Worm (Caenorhabditis elegans): Measurements from ENCODE around the gene W03F9.9.

The W03F9.9 gene

DNA sequence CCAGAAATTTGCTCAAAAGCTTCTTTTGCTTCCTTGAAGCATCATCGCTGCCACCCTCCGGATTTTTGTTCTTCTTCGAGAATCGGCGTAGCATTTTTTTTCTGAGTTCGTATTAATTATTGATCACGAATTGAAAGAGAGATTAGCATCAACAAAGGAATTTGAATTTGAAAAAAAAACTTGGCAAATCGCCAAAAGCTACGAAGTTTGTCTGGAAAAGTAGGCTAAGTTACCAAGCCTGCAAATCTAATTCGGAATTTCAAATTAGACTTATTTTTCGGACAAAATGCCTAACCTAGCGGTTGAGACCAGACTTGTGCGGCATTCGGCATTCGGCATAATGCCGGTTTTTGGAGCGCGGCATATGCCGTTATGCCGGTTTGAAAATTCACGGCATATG lies 33.4 kb downstream of the W03F9.9 start, which contains the start of gene cfap-36:
Gene cfap-36, minus strand, starts transcription at position 101 of the 400 bp plus-strand sequence.
- TF ChIP-seq ceh-19 (GFP tag; optimal IDR thresholded peaks at IDR 0.05) (no peak), ceh-2 (tag; optimal IDR thresholded peaks at IDR 0.05) (no peak), pag-3 (tag; optimal IDR thresholded peaks at IDR 0.05; ENCODE audit: borderline replicate concordance) (no peak), zip-5 (tag; optimal IDR thresholded peaks at IDR 0.05) (no peak), K09A11.1 (tag; optimal IDR thresholded peaks at IDR 0.05; ENCODE audit: insufficient read depth) (no peak), fkh-10 (GFP tag; optimal IDR thresholded peaks at IDR 0.05) (no peak), ceh-9 (tag; optimal IDR thresholded peaks at IDR 0.05) (no peak), elt-2 (tag; optimal IDR thresholded peaks at IDR 0.05) (no peak), sdc-2 (tag; optimal IDR thresholded peaks at IDR 0.05) (no peak), F13H6.1 (tag; optimal IDR thresholded peaks at IDR 0.05) (no peak), dmd-4 (tag; optimal IDR thresholded peaks at IDR 0.05; ENCODE audit: borderline replicate concordance) (no peak)

DNA sequence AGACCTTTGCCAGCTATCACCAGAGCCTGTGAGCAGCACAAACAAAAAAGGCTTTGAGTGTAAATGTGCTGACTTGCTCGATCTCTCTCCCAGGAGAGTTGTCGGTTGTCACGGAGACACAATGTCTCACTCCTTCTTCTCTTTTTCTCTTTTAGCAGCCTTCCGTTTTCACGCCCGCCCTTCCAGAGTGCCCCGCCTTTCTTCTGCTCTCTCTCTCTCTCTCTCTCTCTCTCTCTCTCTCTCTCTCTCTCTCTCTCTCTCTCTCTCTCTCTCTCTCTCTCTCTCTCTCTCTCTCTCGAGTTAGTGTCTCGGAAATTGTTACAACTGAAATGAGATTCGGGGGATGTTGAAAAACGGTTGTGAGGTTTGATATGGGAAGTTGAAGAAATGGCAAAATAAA lies 34.7 kb downstream of the W03F9.9 start:
- TF ChIP-seq C08G9.2 (tag; optimal IDR thresholded peaks at IDR 0.05) (no peak), T23F11.4 (GFP tag; optimal IDR thresholded peaks at IDR 0.05) (peak; percentile 1)

DNA sequence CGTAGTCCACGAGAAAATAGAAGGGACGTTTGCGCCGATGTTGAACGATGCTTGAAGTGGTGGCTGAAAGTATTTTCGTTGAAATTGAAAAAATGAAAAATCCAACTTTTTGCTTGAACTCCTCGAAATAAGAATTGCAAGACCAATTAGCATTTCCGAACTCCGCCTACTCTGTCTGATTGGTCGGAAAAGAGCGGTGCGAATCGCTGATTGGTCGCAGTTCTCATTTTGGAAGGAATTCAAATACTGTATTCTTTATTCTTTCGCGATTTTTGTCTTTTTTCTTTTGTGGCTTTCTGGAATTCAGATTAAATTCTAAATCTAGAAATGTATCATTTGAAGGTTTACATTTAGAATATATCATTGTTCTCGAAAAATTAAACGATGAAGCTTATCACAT lies 35.8 kb downstream of the W03F9.9 start:
- TF ChIP-seq fax-1 (tag; optimal IDR thresholded peaks at IDR 0.05) (no peak), nfya-1 (tag; optimal IDR thresholded peaks at IDR 0.05) (peak; percentile 73)

DNA sequence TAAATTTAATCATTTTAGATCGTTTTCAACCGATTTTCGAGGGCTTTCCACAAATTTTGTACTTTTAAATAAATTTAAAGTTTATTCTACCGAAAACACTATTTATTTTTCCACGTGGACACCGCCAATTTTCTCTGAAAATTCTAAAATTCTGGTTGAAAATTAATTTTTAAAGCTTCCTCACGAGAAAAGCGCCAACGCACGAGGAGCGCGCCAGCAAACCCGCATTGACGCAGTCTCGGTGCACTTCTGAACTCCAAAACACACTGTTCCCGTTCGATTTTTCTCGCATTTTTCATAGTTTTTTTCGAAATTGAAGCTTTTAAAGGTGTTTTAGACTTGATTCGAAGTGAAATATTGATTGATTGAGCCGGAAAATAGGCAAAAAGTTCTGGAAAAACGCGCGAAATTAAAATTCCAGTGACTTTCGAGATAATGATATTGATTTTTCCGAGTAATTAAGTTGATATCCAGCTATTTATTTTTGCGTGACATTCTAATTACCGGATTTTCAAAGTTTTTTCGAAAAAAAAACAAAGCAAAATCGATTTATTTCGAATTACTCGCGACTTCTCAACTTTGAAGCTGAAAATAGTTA lies 38.3 kb downstream of the W03F9.9 start, which contains the start of gene cul-3:
Gene cul-3, plus strand, starts transcription at position 548 of the 598 bp plus-strand sequence.
- TF ChIP-seq nfya-1 (tag; optimal IDR thresholded peaks at IDR 0.05) = peak; percentile 39
- TF ChIP-seq fkh-10 (GFP tag; optimal IDR thresholded peaks at IDR 0.05) = no peak
- TF ChIP-seq hlh-13 (GFP tag; optimal IDR thresholded peaks at IDR 0.05) = no peak
- peak; percentile 4 for TF ChIP-seq unc-42 (tag; optimal IDR thresholded peaks at IDR 0.05)
- TF ChIP-seq rnt-1 (tag; optimal IDR thresholded peaks at IDR 0.05) = no peak
- peak; percentile 17 for TF ChIP-seq ztf-16 (tag; optimal IDR thresholded peaks at IDR 0.05)
- TF ChIP-seq sox-2 (GFP tag; IDR thresholded peaks at IDR 0.05) = no peak
- no peak for TF ChIP-seq ceh-31 (tag; optimal IDR thresholded peaks at IDR 0.05)

DNA sequence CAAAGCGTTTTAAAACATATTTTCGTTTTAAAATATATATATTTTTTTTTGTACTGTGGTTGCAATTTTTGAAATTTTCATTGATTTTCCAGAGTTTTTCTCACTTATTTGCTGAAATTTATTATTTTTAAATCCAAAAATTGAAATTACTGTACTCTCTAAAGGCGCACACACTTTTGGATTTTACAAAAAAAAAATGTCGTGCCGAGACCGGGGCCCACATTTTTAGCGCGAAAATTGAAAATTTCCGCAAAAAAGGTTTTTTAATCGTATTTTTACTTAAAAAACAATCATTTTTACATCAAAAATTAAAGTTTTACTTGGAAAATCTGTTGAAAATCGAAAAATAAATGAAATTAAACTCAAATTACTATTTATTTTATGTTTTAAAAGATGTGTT lies 46.4 kb downstream of the W03F9.9 start:
- TF ChIP-seq pha-2 (tag; optimal IDR thresholded peaks at IDR 0.05) (no peak), elt-2 (tag; optimal IDR thresholded peaks at IDR 0.05) (no peak), eyg-1 (tag; optimal IDR thresholded peaks at IDR 0.05) (no peak), ceh-22 (tag; optimal IDR thresholded peaks at IDR 0.05) (no peak), ceh-24 (tag; optimal IDR thresholded peaks at IDR 0.05) (no peak), ref-2 (tag; optimal IDR thresholded peaks at IDR 0.05) (no peak), ceh-34 (tag; optimal IDR thresholded peaks at IDR 0.05) (no peak), syd-9 (tag; optimal IDR thresholded peaks at IDR 0.05) (no peak), ttx-3 (tag; optimal IDR thresholded peaks at IDR 0.05) (no peak), lim-6 (tag; optimal IDR thresholded peaks at IDR 0.05) (no peak), lin-11 (tag; optimal IDR thresholded peaks at IDR 0.05) (no peak), hlh-8 (tag; optimal IDR thresholded peaks at IDR 0.05) (no peak), ceh-14 (tag; optimal IDR thresholded peaks at IDR 0.05) (no peak), elt-4 (tag; optimal IDR thresholded peaks at IDR 0.05) (no peak), sdc-2 (tag; optimal IDR thresholded peaks at IDR 0.05) (no peak), zip-5 (tag; optimal IDR thresholded peaks at IDR 0.05) (no peak), unc-55 (GFP tag; optimal IDR thresholded peaks at IDR 0.05) (no peak), sox-2 (GFP tag; IDR thresholded peaks at IDR 0.05) (no peak), unc-86 (tag; optimal IDR thresholded peaks at IDR 0.05) (no peak), che-1 (tag; optimal IDR thresholded peaks at IDR 0.05) (no peak)

Measured in whole organism, late embryonic.